Fruit fly (Drosophila melanogaster): Measurements from ENCODE around the gene CG12531.

CG12531 gene

DNA sequence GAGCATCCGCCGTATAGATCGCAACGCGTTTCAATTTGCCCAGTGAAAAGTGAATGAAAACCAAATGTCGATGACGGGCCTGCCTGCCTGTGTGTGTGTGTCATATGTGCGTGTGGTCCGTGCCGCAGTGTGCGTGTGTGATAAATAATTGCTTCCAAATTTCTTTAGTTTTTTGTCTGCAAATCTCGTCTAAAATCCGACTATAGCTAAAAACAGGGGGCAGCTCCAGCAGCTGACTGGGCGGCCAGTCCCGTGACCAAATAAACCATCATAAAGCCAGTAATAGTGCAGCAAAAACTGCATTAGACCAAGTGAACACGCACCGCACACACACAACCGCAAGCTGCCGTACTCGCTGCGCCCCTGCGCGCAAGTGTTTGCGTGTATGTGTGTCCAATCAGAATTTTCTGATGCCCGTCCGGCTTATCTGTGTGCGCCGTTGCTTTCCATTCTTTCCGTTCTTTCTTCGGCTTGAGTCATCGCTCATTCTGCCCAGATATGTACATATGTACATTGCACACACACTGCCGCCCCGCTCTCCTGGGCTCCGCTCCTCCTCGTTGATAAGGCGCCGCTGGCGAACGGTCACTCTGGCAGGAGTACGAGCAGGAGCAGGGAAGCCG lies 21.4 kb upstream of the CG12531 start:
- TF ChIP-seq CG8478 (optimal IDR thresholded peaks at IDR 0.05) (peak; percentile 6), Dll (optimal IDR thresholded peaks at IDR 0.05) (peak; percentile 12), EcR (GFP tag; optimal IDR thresholded peaks at IDR 0.05) (no peak), pan (optimal IDR thresholded peaks at IDR 0.05) (no peak), psq (optimal IDR thresholded peaks at IDR 0.05) (no peak), usp (GFP tag; optimal IDR thresholded peaks at IDR 0.05) (no peak)

DNA sequence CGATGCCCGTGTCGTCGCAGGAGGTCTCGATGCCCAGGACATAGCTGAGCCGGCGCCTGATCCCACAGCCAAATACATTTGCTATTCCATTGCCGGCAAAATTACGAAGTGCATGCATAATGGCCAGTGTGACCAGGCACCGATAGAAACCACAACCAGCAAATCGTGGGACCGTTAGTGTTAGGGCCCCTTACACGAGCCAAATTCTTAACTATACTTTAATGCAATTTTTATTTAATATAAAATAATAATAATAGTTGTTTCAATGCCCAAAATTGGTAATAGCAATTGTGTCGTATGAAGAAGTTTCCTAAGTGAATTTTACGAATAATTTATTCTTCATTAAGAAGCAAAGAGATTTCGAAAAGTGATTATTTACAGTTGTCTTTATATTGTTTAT lies 17.1 kb upstream of the CG12531 start, which contains the start of gene Tcs4:
Gene Tcs4, minus strand, starts transcription at position 145 of the 400 bp plus-strand sequence.
- no peak for TF ChIP-seq psq (optimal IDR thresholded peaks at IDR 0.05)
- TF ChIP-seq usp (GFP tag; optimal IDR thresholded peaks at IDR 0.05), result no peak
- no peak for TF ChIP-seq EcR (GFP tag; optimal IDR thresholded peaks at IDR 0.05)
- no peak for TF ChIP-seq pan (optimal IDR thresholded peaks at IDR 0.05)
- no peak for TF ChIP-seq Dll (optimal IDR thresholded peaks at IDR 0.05)
- no peak for TF ChIP-seq CG8478 (optimal IDR thresholded peaks at IDR 0.05)

DNA sequence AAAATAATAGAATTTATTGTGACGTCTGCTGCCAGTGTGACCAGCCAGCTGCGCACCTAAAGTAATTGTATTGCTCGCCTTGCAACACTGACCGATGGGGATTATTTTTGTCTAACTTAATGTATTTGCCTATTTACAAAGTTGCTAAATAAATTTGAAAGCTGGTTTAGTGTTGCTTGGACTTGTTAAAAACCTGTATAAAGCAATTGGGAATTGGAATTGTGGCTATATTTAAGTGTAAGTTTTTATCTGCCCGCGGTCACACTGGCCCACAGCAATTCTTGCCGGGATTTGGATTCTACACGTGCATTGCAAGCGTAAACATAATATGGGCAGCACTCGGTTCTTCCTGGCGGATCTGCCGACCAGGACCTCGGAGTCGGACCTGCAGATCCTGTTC lies 14.6 kb upstream of the CG12531 start, which contains the start of the genes CG14230 and CG14232:
Gene CG14230, plus strand, starts transcription at position 94 of the 400 bp plus-strand sequence.
Gene CG14232, minus strand, starts transcription at position 177 of the 400 bp plus-strand sequence.
- TF ChIP-seq usp (GFP tag; optimal IDR thresholded peaks at IDR 0.05) (no peak), Dll (optimal IDR thresholded peaks at IDR 0.05) (no peak), pan (optimal IDR thresholded peaks at IDR 0.05) (no peak), EcR (GFP tag; optimal IDR thresholded peaks at IDR 0.05) (no peak)

DNA sequence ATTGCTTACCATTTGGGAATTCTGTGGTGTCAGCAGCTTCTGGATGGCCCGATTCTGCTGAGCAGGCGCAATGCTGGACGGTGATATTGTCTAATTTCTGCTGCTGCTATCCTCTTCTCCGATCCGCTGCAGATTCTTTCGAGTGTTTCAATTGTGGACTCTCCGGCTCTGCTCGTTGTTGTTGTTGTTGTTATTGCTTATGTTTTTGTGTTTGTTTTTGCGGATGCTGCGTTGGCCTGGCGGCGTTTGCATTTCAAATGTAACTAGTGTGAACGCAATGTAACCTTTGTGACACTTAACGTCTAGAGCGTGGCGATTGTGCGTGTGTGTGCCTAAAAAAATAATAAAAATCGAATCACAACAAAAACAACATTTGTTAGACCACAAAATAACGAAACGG lies 6.8 kb upstream of the CG12531 start:
- TF ChIP-seq EcR (GFP tag; optimal IDR thresholded peaks at IDR 0.05), result no peak
- TF ChIP-seq Dll (optimal IDR thresholded peaks at IDR 0.05), result no peak
- no peak for TF ChIP-seq usp (GFP tag; optimal IDR thresholded peaks at IDR 0.05)
- no peak for TF ChIP-seq pan (optimal IDR thresholded peaks at IDR 0.05)
- TF ChIP-seq CG8478 (optimal IDR thresholded peaks at IDR 0.05), result no peak
- TF ChIP-seq psq (optimal IDR thresholded peaks at IDR 0.05), result no peak

DNA sequence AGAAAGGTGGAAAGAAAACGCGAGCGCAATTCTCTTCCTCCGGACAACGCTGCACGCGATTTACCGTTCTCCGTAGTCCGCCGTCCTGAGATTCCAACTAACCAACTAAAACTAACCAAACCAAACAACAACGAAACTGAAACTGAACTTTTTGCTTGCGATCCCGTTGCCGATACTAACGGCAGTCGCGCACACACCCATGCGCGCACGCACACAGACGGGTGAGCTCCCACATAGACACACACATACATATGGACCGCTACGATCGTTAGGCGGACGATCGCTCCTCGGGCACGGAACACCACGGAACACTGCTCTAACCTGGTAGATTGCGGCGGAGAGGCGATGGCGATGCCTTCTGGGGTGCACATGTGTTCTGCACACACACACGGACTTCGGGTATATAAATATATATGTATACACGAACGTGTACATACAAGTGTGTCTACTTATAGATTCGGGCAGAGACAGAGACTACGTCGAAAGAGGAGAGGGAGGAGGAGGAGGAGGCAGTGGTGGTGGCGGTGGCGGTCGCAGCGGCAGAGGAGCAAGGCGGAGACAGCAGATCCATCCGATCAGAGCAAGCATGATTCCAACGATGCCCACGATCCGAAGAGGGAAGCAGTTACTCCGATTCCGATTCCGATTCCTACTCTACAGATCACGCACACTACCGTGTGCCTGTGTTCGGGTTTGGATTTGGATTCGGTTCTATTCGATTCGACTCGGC lies 5.7 kb upstream of the CG12531 start, which contains the start of gene meso18E:
Gene meso18E, minus strand, starts transcription at position 148 of the 730 bp plus-strand sequence.
- no peak for TF ChIP-seq EcR (GFP tag; optimal IDR thresholded peaks at IDR 0.05)
- no peak for TF ChIP-seq Dll (optimal IDR thresholded peaks at IDR 0.05)
- no peak for TF ChIP-seq CG8478 (optimal IDR thresholded peaks at IDR 0.05)
- no peak for TF ChIP-seq pan (optimal IDR thresholded peaks at IDR 0.05)
- no peak for TF ChIP-seq usp (GFP tag; optimal IDR thresholded peaks at IDR 0.05)
- no peak for TF ChIP-seq psq (optimal IDR thresholded peaks at IDR 0.05)

DNA sequence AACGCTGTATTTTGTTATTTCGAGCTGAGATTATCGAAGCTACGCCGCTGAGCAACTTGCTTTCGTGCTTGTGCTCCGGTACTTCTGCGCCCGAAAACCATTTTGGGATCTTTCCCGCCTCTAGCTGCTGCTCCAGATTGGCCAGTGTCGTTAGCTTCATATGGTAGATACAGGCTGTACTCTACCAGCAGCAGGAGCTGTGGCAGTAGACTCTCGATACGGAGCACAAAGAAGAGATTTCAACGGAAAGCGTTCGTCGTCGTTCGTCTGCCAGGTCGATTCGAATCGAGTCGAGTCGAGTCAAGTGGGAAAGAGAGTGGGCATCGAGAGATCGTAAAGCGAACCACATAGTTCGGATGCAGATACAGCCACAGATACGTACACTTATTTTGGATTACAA lies 3.9 kb upstream of the CG12531 start:
- TF ChIP-seq psq (optimal IDR thresholded peaks at IDR 0.05) (no peak), Dll (optimal IDR thresholded peaks at IDR 0.05) (no peak), usp (GFP tag; optimal IDR thresholded peaks at IDR 0.05) (no peak), EcR (GFP tag; optimal IDR thresholded peaks at IDR 0.05) (no peak), pan (optimal IDR thresholded peaks at IDR 0.05) (no peak), CG8478 (optimal IDR thresholded peaks at IDR 0.05) (no peak)

DNA sequence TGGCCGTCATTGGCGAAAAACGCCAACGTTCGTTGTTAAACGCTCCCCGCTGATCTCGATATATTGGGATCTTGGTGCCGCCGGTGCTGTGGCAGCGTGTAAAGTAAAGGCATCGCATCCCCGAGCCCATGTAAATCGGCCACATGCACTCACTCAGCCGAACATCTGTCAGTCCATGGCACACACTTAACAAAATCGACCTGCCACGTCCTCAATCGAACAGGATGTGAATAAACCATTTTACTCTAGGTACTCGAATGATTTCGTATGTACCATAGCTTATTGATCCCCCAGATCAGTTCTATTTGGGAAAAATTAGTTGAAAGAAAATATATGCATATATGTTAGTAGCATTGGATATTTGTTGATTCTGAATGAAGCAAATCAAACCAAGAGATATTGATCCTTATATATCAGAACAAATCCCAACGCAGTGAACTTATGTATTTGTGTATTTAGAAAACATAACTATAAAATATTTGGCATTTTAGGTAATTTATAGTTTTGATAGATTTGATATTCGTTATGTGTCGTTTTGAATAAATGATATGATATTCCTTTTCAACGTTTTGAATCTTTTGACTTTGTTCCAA lies 2.3 kb upstream of the CG12531 start:
- TF ChIP-seq Dll (optimal IDR thresholded peaks at IDR 0.05) (no peak), psq (optimal IDR thresholded peaks at IDR 0.05) (no peak), pan (optimal IDR thresholded peaks at IDR 0.05) (no peak), EcR (GFP tag; optimal IDR thresholded peaks at IDR 0.05) (no peak), usp (GFP tag; optimal IDR thresholded peaks at IDR 0.05) (no peak), CG8478 (optimal IDR thresholded peaks at IDR 0.05) (no peak)

DNA sequence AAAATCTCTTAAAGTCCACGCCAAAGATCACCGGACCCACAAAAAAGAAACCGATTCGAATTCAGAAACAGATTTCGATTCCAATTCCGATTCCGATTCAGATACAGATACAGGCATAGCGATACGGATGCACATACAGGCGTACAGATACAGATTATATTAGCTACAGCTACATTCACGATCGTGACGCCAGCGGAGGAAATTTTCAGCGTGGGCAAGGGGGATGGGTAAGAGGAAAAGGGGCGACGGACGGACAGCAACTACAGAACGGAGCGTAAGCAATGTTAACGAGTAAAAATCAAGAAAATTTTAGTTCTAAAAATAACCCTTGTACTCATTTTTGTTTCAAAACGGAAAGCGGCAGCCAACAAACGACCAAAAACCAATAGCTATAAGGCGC lies 1.7 kb upstream of the CG12531 start:
- TF ChIP-seq CG8478 (optimal IDR thresholded peaks at IDR 0.05), result no peak
- no peak for TF ChIP-seq psq (optimal IDR thresholded peaks at IDR 0.05)
- no peak for TF ChIP-seq usp (GFP tag; optimal IDR thresholded peaks at IDR 0.05)
- no peak for TF ChIP-seq Dll (optimal IDR thresholded peaks at IDR 0.05)
- no peak for TF ChIP-seq EcR (GFP tag; optimal IDR thresholded peaks at IDR 0.05)
- TF ChIP-seq pan (optimal IDR thresholded peaks at IDR 0.05), result no peak

DNA sequence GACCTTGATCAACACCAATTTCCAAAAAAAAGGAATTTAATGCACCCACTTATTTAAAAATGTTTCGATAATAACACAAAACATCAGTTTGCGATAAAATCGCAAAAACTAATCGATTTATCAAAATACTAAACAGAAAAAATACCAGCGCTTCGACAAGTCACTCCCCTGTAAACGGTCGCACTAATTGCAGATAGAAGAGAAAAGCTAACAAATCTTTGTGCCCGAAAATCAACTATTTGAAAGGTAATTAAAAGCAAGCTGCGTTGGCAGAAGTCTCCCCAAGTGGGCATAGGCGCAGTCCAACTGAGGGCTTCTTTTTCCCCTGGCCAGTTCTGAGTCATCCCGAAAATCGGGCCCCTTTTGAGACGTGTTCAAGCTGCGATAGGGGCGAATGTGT lies 12.1 kb downstream of the CG12531 start, which contains the start of gene AP-1-2beta:
Gene AP-1-2beta, plus strand, starts transcription at position 161 of the 400 bp plus-strand sequence.
- no peak for TF ChIP-seq psq (optimal IDR thresholded peaks at IDR 0.05)
- no peak for TF ChIP-seq pan (optimal IDR thresholded peaks at IDR 0.05)
- TF ChIP-seq Dll (optimal IDR thresholded peaks at IDR 0.05), result no peak
- no peak for TF ChIP-seq EcR (GFP tag; optimal IDR thresholded peaks at IDR 0.05)

DNA sequence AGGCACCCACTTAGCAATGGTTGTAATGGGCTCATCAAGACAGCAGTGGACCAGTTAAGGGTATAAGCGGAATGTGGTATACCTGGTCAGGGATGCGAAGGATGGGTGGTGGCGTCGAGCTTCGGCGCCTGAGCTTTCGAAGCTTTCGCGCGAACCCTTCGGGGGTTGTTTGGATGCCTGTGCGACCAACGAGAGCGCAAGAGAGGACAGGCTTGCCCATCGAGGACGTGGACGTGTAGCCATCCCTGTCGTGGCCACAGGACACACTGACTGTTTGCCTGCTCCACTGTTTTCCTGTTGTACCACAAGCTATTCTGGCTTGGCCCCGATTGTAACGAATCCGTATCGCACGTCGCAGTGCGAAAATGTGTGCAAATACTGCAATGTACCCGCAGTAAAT lies 16.5 kb downstream of the CG12531 start, which contains the start of gene CG14234:
Gene CG14234, plus strand, starts transcription at position 301 of the 400 bp plus-strand sequence.
- TF ChIP-seq psq (optimal IDR thresholded peaks at IDR 0.05), result no peak
- no peak for TF ChIP-seq Dll (optimal IDR thresholded peaks at IDR 0.05)
- no peak for TF ChIP-seq CG8478 (optimal IDR thresholded peaks at IDR 0.05)
- TF ChIP-seq EcR (GFP tag; optimal IDR thresholded peaks at IDR 0.05), result no peak
- no peak for TF ChIP-seq usp (GFP tag; optimal IDR thresholded peaks at IDR 0.05)
- TF ChIP-seq pan (optimal IDR thresholded peaks at IDR 0.05), result no peak

DNA sequence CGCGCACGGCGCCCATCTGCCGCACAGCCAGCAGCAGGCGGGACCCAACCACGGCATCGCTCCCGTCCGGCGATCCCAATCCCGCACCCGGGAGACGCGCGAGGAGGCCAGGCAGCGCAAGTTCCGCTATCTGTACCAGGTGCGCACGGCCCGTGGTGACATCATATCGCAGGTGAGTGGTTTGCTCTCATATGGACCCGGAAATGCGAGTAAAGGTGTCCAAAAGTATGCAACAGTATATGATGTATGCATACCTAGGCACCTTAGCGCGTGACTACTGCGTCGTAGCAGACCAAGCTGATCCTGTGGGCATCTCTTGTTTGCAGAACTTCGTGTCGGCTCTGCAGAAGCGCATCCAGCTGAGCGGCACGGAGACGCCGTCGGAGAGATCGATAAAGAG lies 19.1 kb downstream of the CG12531 start:
- TF ChIP-seq CG8478 (optimal IDR thresholded peaks at IDR 0.05) (no peak), usp (GFP tag; optimal IDR thresholded peaks at IDR 0.05) (no peak), psq (optimal IDR thresholded peaks at IDR 0.05) (no peak), pan (optimal IDR thresholded peaks at IDR 0.05) (no peak), Dll (optimal IDR thresholded peaks at IDR 0.05) (no peak), EcR (GFP tag; optimal IDR thresholded peaks at IDR 0.05) (no peak)
